Worm (Caenorhabditis elegans) whole organism, early embryonic: ENCODE measurements around the gene rfc-3.

ENCODE experiments used
- B0310.2 ChIP-seq: sonication (generic microtip); optimal IDR thresholded peaks from 2 replicates; lab custom pipeline; 2016; ENCODE audit warnings: mild to moderate bottlenecking, missing genetic modification characterization, missing compliant biosample characterization
- F13C5.2 ChIP-seq: sonication (generic microtip); optimal IDR thresholded peaks from 2 replicates; lab custom pipeline; 2017; ENCODE audit warnings: mild to moderate bottlenecking, missing genetic modification characterization, inconsistent platforms, missing compliant biosample characterization
- aly-1 ChIP-seq: sonication (generic microtip); optimal IDR thresholded peaks from 2 replicates; lab custom pipeline; 2016; ENCODE audit warnings: missing genetic modification characterization, missing compliant biosample characterization
- ama-1 ChIP-seq: fragments of 150-350 bp; optimal IDR thresholded peaks from 2 replicates; lab custom pipeline; 2014
- ceh-13 ChIP-seq: fragments of 200-800 bp; sonication (Bioruptor generic); optimal IDR thresholded peaks from 2 replicates; lab custom pipeline; 2018; ENCODE audit warnings: mild to moderate bottlenecking, missing genetic modification characterization, missing compliant biosample characterization
- ceh-36 ChIP-seq: sonication (generic microtip); optimal IDR thresholded peaks from 2 replicates; lab custom pipeline; 2016; ENCODE audit warnings: missing genetic modification characterization, inconsistent platforms, missing compliant biosample characterization
- ets-7 ChIP-seq: sonication (generic microtip); optimal IDR thresholded peaks from 2 replicates; lab custom pipeline; 2016; ENCODE audit warnings: missing genotype, missing genetic modification characterization, missing compliant biosample characterization
- flt-1 ChIP-seq: fragments of 200-800 bp; sonication (Bioruptor generic); IDR thresholded peaks from 2 replicates; pipeline ENCODE4 v1.3.6; 2022; ENCODE audit warnings: missing genetic modification characterization, missing compliant biosample characterization
- hmbx-1 ChIP-seq: sonication (generic microtip); optimal IDR thresholded peaks from 2 replicates; lab custom pipeline; 2016; ENCODE audit warnings: mild to moderate bottlenecking, missing genetic modification characterization, missing compliant biosample characterization
- hmg-4 ChIP-seq: fragments of 200-800 bp; sonication (Bioruptor generic); optimal IDR thresholded peaks from 2 replicates; lab custom pipeline; 2018; ENCODE audit warnings: mild to moderate bottlenecking, missing genetic modification characterization, missing compliant biosample characterization
- hnd-1 ChIP-seq: sonication (generic microtip); optimal IDR thresholded peaks from 2 replicates; lab custom pipeline; 2016; ENCODE audit warnings: missing genetic modification characterization, missing compliant biosample characterization
- pes-1 ChIP-seq: fragments of 200-800 bp; sonication (Bioruptor generic); IDR thresholded peaks from 2 replicates; pipeline ENCODE4 v1.3.6; 2022; ENCODE audit warnings: missing genetic modification reagents, missing genetic modification characterization, missing compliant biosample characterization
- scrt-1 ChIP-seq: fragments of 200-800 bp; sonication (Bioruptor generic); IDR thresholded peaks from 2 replicates; pipeline ENCODE4 v1.3.6; 2022; ENCODE audit warnings: missing genetic modification characterization, missing compliant biosample characterization
- sea-1 ChIP-seq: fragments of 200-800 bp; sonication (Bioruptor generic); conservative IDR thresholded peaks from 2 replicates; pipeline ENCODE4 v1.3.6; 2022; ENCODE audit warnings: missing genetic modification characterization, missing compliant biosample characterization
- tbx-11 ChIP-seq: fragments of 200-800 bp; sonication (Bioruptor generic); IDR thresholded peaks from 2 replicates; pipeline ENCODE4 v1.3.6; 2022; ENCODE audit warnings: missing genetic modification characterization, missing compliant biosample characterization
- tbx-37 ChIP-seq: fragments of 200-800 bp; sonication (Bioruptor generic); conservative IDR thresholded peaks from 2 replicates; pipeline ENCODE4 v1.3.6; 2022; ENCODE audit warnings: missing genetic modification reagents, missing genetic modification characterization, missing compliant biosample characterization
- tra-4 ChIP-seq: sonication (generic microtip); optimal IDR thresholded peaks from 2 replicates; lab custom pipeline; 2017; ENCODE audit warnings: missing genetic modification characterization, missing compliant biosample characterization

rfc-3 gene

DNA sequence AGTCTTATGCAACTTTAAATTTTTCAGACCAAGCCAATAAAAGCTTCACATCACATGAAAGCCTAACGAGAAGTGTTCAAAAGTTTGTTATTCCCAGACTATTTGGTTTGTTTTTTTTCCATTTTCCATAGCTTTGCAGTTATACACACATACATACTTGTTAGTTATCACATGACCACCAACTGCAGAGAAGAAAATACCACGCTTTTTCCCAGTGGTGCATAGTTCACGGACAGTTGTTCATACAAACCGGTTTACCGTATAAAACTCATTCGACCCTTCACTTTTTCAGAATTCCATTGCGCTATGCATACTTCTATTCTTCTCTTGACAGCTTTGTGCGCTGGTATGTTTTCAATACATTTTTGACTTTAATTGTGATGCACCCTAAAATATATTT is 31.8 kb upstream of the rfc-3 start, which contains the start of gene scl-5:
Gene scl-5, plus strand, starts transcription at position 301 of the 400 bp plus-strand sequence.
- no peak for TF ChIP-seq ama-1
- TF ChIP-seq hnd-1 (tag; lab: Kevin White, UChicago): no peak
- TF ChIP-seq pes-1 (GFP tag; lab: Robert Waterston, UW): no peak
- TF ChIP-seq ceh-36 (tag; lab: Kevin White, UChicago): no peak
- TF ChIP-seq aly-1 (tag; lab: Kevin White, UChicago): no peak
- no peak for TF ChIP-seq F13C5.2 (tag; lab: Kevin White, UChicago)
- TF ChIP-seq hmbx-1 (tag; lab: Kevin White, UChicago): no peak
- TF ChIP-seq tbx-11 (GFP tag; lab: Robert Waterston, UW): no peak
- no peak for TF ChIP-seq B0310.2
- TF ChIP-seq tra-4 (tag; lab: Kevin White, UChicago): no peak
- no peak for TF ChIP-seq tbx-37 (GFP tag; lab: Robert Waterston, UW)
- TF ChIP-seq sea-1 (GFP tag; lab: Robert Waterston, UW): no peak
- no peak for TF ChIP-seq hmg-4 (GFP tag; lab: Kevin White, UChicago)

DNA sequence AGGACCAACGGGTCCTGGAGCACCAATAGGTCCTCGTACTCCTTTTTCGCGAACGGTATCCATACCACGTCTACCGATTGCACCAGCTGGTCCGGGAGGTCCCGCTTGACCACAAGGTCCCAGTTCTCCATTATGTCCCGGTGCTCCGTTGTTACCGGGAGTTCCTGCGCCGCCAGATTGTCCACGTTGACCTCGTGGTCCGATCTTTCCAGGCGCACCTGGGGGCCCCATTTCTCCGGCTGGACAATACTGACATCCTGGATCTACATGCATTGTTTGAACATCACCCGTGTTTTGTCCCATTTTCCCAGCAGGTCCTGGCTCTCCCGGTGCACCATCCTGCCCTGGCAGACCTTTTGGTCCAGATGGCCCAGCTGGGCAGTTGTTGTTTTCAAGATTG is 29.5 kb upstream of the rfc-3 start:
- TF ChIP-seq sea-1 (GFP tag; lab: Robert Waterston, UW) (0 out of 2 replicates have a peak, but pooled peaks have one; percentile 37), tbx-37 (GFP tag; lab: Robert Waterston, UW) (no peak), tbx-11 (GFP tag; lab: Robert Waterston, UW) (no peak), flt-1 (GFP tag; lab: Robert Waterston, UW) (no peak), pes-1 (GFP tag; lab: Robert Waterston, UW) (no peak), ceh-13 (no peak), hmbx-1 (tag; lab: Kevin White, UChicago) (no peak), ama-1 (no peak)

DNA sequence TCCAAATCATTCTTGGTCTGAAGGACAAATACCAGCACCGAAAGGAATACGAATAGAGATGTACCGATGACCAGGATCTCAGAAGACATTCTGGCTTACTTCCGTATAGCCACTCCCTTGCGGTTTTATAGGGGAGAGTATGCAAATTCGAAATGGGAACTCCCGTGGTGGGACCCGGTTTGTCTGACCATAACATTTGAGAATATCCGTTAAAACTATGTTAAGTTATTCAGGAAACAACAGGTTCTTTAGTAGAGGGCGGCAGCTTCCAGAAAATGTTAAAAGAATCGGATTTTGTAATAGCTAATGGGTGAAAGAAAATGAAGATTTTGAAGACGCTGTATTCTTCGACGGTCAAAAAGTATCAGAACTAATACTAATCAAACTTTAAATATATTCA is 28.4 kb upstream of the rfc-3 start, which contains the start of gene col-131:
Gene col-131, minus strand, starts transcription at position 101 of the 400 bp plus-strand sequence.
- TF ChIP-seq ceh-13: no peak

DNA sequence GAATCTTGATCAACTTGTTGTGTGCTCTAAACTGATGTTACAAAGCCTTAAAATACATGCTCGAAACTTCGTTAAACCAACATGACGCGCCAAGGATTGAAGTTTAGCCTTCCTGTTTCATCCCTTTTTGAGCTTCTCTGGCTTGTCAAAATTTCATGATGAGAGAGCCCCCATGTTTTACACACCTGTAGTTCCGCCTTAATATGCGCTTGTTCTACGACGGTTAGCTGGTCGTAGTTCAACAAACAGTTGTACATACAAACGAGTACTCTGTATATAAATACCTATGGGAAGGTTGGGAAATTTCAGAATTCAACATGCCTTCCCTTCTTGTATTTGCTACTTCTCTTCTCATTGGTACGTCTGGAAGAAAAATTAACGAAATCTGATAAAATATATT is 27.1 kb upstream of the rfc-3 start, which contains the start of gene scl-6:
Gene scl-6, plus strand, starts transcription at position 301 of the 400 bp plus-strand sequence.
- no peak for TF ChIP-seq hmbx-1 (tag; lab: Kevin White, UChicago)
- TF ChIP-seq ets-7 (tag; lab: Kevin White, UChicago): no peak
- no peak for TF ChIP-seq flt-1 (GFP tag; lab: Robert Waterston, UW)
- no peak for TF ChIP-seq tbx-37 (GFP tag; lab: Robert Waterston, UW)

DNA sequence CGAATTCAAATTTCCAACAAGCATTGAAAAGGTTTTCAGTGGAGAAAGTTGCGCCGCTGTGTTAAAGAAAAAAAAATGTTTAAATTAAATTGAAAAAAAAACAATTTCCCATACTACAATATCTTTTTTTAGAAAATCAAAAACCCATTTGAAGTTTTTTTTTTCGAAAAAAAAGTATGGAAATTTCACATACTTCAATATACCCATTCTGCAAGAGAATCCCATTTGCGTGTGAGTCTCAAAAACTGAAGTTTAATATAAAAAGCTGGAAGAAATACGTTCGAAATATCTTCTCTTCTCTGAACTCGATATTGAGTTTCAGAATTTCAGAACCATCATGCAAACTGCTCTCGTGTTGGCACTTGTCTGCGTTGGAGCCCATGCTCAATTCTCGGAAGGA is 25.4 kb upstream of the rfc-3 start, which contains the start of gene scl-7:
Gene scl-7, plus strand, starts transcription at position 301 of the 400 bp plus-strand sequence.
- no peak for TF ChIP-seq tbx-11 (GFP tag; lab: Robert Waterston, UW)
- no peak for TF ChIP-seq flt-1 (GFP tag; lab: Robert Waterston, UW)
- no peak for TF ChIP-seq ceh-36 (tag; lab: Kevin White, UChicago)
- TF ChIP-seq tra-4 (tag; lab: Kevin White, UChicago): no peak
- TF ChIP-seq sea-1 (GFP tag; lab: Robert Waterston, UW): no peak
- no peak for TF ChIP-seq tbx-37 (GFP tag; lab: Robert Waterston, UW)
- TF ChIP-seq hnd-1 (tag; lab: Kevin White, UChicago): no peak
- no peak for TF ChIP-seq scrt-1 (GFP tag; lab: Robert Waterston, UW)

DNA sequence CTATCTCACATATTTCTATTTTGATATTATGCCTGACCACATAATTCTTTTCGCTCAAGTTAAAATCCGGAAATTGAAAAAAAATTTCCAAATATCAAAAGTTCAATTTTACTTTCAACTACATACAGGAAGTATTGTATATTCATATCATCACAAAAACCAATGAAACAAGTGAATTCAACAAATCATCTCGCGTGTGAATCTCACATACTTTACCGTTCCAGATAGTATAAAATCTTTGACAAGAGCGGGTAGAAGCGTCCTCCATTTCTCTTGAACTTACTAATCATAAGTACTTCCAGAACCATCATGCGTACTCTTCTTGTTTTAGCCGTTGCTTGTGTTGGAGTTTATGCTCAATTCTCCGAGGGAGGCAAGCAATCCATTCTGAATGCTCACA is 24.1 kb upstream of the rfc-3 start, which contains the start of gene scl-8:
Gene scl-8, plus strand, starts transcription at position 301 of the 400 bp plus-strand sequence.
- TF ChIP-seq ets-7 (tag; lab: Kevin White, UChicago) (no peak), tra-4 (tag; lab: Kevin White, UChicago) (no peak), B0310.2 (no peak)

DNA sequence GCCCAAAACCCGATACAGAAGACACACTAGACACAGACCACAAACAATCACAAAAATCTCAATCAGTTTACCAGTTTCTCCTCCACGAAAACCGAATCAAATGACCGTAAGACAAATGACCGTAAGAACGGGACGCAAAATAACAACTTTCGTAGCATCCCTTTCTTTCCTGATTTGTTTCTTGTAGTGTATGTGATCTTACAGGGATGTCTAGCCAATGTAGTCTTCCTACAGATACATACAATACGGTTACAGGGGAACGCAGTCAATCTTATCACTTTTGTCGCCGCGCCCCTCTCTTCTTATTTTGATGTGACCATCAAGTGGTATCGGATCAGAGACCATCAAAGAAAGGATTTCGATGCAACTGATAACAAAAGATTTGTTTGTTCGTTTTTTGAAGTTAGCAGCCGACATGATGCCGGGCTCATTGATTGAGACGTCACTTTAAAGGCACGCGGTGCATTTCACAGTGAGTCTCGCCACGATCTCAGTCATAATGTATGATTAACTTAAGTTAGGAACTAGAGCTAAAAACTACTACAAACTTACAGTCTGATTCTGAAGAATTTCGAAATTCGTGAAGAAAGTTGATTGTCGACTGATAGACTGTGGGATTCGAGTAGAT is 19.8 kb upstream of the rfc-3 start:
- TF ChIP-seq ceh-13 (no peak), pes-1 (GFP tag; lab: Robert Waterston, UW) (no peak), hmbx-1 (tag; lab: Kevin White, UChicago) (no peak), ets-7 (tag; lab: Kevin White, UChicago) (no peak), aly-1 (tag; lab: Kevin White, UChicago) (no peak), F13C5.2 (tag; lab: Kevin White, UChicago) (no peak), scrt-1 (GFP tag; lab: Robert Waterston, UW) (no peak), tbx-11 (GFP tag; lab: Robert Waterston, UW) (no peak), flt-1 (GFP tag; lab: Robert Waterston, UW) (no peak), sea-1 (GFP tag; lab: Robert Waterston, UW) (no peak)

DNA sequence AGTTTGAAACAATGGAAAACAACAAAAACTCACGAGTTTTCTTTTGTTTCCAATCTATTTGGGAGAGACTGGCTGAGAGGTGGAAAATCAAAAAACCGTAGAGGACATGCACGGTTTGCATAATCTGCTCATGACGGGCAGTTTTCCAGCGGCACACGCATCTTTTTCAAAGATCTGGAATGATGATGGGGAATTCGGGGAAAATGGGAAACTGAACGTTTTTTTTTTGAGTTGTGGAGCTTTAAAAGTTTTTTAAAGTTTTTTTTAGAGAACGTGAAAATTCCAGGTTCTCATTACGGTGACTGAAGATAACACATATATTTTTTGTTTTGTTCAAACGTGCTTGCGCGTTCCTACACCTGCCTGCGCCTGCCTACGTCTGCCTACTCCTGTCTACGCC is 18.9 kb upstream of the rfc-3 start, which contains the start of gene C39E9.7:
Gene C39E9.7, minus strand, starts transcription at position 101 of the 400 bp plus-strand sequence.
- TF ChIP-seq flt-1 (GFP tag; lab: Robert Waterston, UW) (no peak), sea-1 (GFP tag; lab: Robert Waterston, UW) (no peak), ets-7 (tag; lab: Kevin White, UChicago) (no peak), ceh-13 (no peak), hnd-1 (tag; lab: Kevin White, UChicago) (no peak), B0310.2 (no peak), tbx-37 (GFP tag; lab: Robert Waterston, UW) (no peak), F13C5.2 (tag; lab: Kevin White, UChicago) (no peak), ceh-36 (tag; lab: Kevin White, UChicago) (no peak), hmg-4 (GFP tag; lab: Kevin White, UChicago) (no peak), tra-4 (tag; lab: Kevin White, UChicago) (no peak), aly-1 (tag; lab: Kevin White, UChicago) (no peak), pes-1 (GFP tag; lab: Robert Waterston, UW) (no peak)
